Fruit fly (Drosophila melanogaster) whole organism, wandering third instar larva: ENCODE measurements around the gene CG32181.

Source experiments
- CG9705 ChIP-seq: fragments of 200-800 bp; sonication (Bioruptor generic); optimal IDR thresholded peaks from 2 replicates; lab custom pipeline; 2018; ENCODE audit warnings: missing biosample characterization, mild to moderate bottlenecking, missing genetic modification characterization
- OdsH ChIP-seq: fragments of 200-800 bp; sonication (Bioruptor generic); optimal IDR thresholded peaks from 2 replicates; lab custom pipeline; 2016; ENCODE audit warnings: missing biosample characterization, mild to moderate bottlenecking, missing genetic modification characterization
- fru ChIP-seq: fragments of 200-800 bp; sonication (Bioruptor generic); optimal IDR thresholded peaks from 3 replicates; lab custom pipeline; 2016; ENCODE audit warnings: missing biosample characterization, mild to moderate bottlenecking, missing genetic modification characterization
- h ChIP-seq: fragments of 200-800 bp; sonication (Bioruptor generic); optimal IDR thresholded peaks from 3 replicates; lab custom pipeline; 2016; ENCODE audit warnings: missing biosample characterization, mild to moderate bottlenecking, missing genetic modification characterization
- lola ChIP-seq: fragments of >200 bp; optimal IDR thresholded peaks from 2 replicates; lab custom pipeline; 2017; ENCODE audit warnings: missing biosample characterization, missing genetic modification characterization
- pan ChIP-seq: fragments of >200 bp; optimal IDR thresholded peaks from 2 replicates; lab custom pipeline; 2017
- psq ChIP-seq: fragments of 200-800 bp; sonication (Bioruptor generic); optimal IDR thresholded peaks from 3 replicates; lab custom pipeline; 2017; ENCODE audit warnings: missing biosample characterization, mild to moderate bottlenecking, missing genetic modification characterization, moderate library complexity
- sv ChIP-seq: fragments of 200-800 bp; sonication (Bioruptor generic); optimal IDR thresholded peaks from 3 replicates; lab custom pipeline; 2016; ENCODE audit warnings: missing biosample characterization, missing genetic modification characterization
- tai ChIP-seq: sonication (Bioruptor generic); optimal IDR thresholded peaks from 2 replicates; lab custom pipeline; 2016; ENCODE audit warnings: missing biosample characterization, missing genetic modification characterization
- usp ChIP-seq: fragments of >200 bp; optimal IDR thresholded peaks from 2 replicates; lab custom pipeline; 2017; ENCODE audit warnings: missing biosample characterization, missing genetic modification characterization

DNA sequence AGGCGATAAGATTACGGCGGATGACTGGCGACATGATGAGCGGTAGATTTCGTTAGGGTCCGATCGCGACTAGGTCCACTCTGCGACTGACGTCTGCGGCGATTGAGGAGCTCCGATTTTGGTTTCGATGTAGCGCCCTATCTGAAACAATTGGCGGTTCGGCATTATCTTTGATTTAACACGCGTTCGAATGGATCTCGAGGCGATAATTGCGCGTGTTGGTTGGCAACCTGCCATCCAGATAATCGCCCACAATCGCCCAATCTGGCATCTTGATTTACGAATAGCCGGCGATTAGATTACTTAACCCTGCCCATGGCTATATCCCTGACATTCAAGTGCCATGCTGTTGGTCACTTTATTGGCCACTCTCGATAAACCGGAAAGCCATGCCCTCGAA lies 5.2 kb upstream of the CG32181 start:
- no peak for TF ChIP-seq psq
- peak; percentile 94 for TF ChIP-seq h
- no peak for TF ChIP-seq usp (GFP tag; lab: Kevin White, UChicago)
- no peak for TF ChIP-seq fru (GFP tag; lab: Kevin White, UChicago)
- TF ChIP-seq sv, result no peak
- TF ChIP-seq CG9705 (GFP tag; lab: Kevin White, UChicago), result no peak
- TF ChIP-seq OdsH (GFP tag; lab: Kevin White, UChicago), result no peak
- no peak for TF ChIP-seq pan (lab: Kevin White, UChicago)
- TF ChIP-seq tai (GFP tag; lab: Kevin White, UChicago), result no peak
- no peak for TF ChIP-seq lola (GFP tag; lab: Kevin White, UChicago)
